Worm (Caenorhabditis elegans) whole organism, mixed stage, embryonic: ENCODE measurements around the gene str-222.

Experiments
- M03D4.4 ChIP-seq: sonication (generic microtip); optimal IDR thresholded peaks from 2 replicates; lab custom pipeline; 2017; ENCODE audit warnings: mild to moderate bottlenecking, missing genetic modification characterization, missing compliant biosample characterization
- bed-3 ChIP-seq: fragments of 200-800 bp; sonication (Bioruptor generic); optimal IDR thresholded peaks from 3 replicates; lab custom pipeline; 2018; ENCODE audit warnings: mild to moderate bottlenecking, missing genetic modification characterization, moderate library complexity, missing compliant biosample characterization
- ceh-39 ChIP-seq: fragments of 150-350 bp; optimal IDR thresholded peaks from 2 replicates; lab custom pipeline; 2014; ENCODE audit warnings: missing biosample characterization, missing genetic modification characterization
- ceh-43 ChIP-seq: fragments of 200-800 bp; sonication (Bioruptor generic); optimal IDR thresholded peaks from 2 replicates; lab custom pipeline; 2018; ENCODE audit warnings: mild to moderate bottlenecking, missing genetic modification characterization, moderate library complexity, missing compliant biosample characterization
- ceh-83 ChIP-seq: fragments of 200-800 bp; sonication (Bioruptor generic); optimal IDR thresholded peaks from 2 replicates; lab custom pipeline; 2018; ENCODE audit warnings: mild to moderate bottlenecking, missing genetic modification characterization, missing compliant biosample characterization
- ces-1 ChIP-seq: fragments of 150-350 bp; optimal IDR thresholded peaks from 2 replicates; lab custom pipeline; 2014; ENCODE audit warnings: missing biosample characterization, missing genetic modification reagents, missing genetic modification characterization
- cnd-1 ChIP-seq: fragments of 200-800 bp; sonication (Bioruptor generic); optimal IDR thresholded peaks from 2 replicates; lab custom pipeline; 2018; ENCODE audit warnings: mild to moderate bottlenecking, missing genetic modification characterization, missing compliant biosample characterization
- drap-1 ChIP-seq: fragments of 200-800 bp; sonication (Bioruptor generic); optimal IDR thresholded peaks from 3 replicates; lab custom pipeline; 2018; ENCODE audit warnings: mild to moderate bottlenecking, missing genetic modification characterization, missing compliant biosample characterization
- elt-1 ChIP-seq: sonication (generic microtip); optimal IDR thresholded peaks from 2 replicates; lab custom pipeline; 2017; ENCODE audit warnings: missing genetic modification characterization, mild to moderate bottlenecking, missing compliant biosample characterization, antibody characterized with exemption, moderate library complexity, borderline replicate concordance; ENCODE audit not compliant: insufficient read depth
- elt-3 ChIP-seq: fragments of 150-350 bp; optimal IDR thresholded peaks from 2 replicates; lab custom pipeline; 2014; ENCODE audit warnings: missing biosample characterization, missing genetic modification characterization
- flh-1 ChIP-seq: fragments of 200-800 bp; sonication (Bioruptor generic); optimal IDR thresholded peaks from 2 replicates; lab custom pipeline; 2018; ENCODE audit warnings: mild to moderate bottlenecking, missing genetic modification characterization, moderate library complexity, missing compliant biosample characterization
- ham-2 ChIP-seq: fragments of 200-800 bp; sonication (Bioruptor generic); optimal IDR thresholded peaks from 2 replicates; lab custom pipeline; 2018; ENCODE audit warnings: mild to moderate bottlenecking, missing genetic modification characterization, missing compliant biosample characterization
- hlh-1 ChIP-seq: fragments of 150-350 bp; optimal IDR thresholded peaks from 2 replicates; lab custom pipeline; 2014; ENCODE audit warnings: missing biosample characterization, missing genetic modification reagents, missing genetic modification characterization
- lin-32 ChIP-seq: fragments of 200-800 bp; sonication (Bioruptor generic); optimal IDR thresholded peaks from 2 replicates; lab custom pipeline; 2018; ENCODE audit warnings: mild to moderate bottlenecking, missing genetic modification characterization, missing compliant biosample characterization
- lsy-2 ChIP-seq: fragments of 150-350 bp; optimal IDR thresholded peaks from 2 replicates; lab custom pipeline; 2014; ENCODE audit warnings: missing biosample characterization, missing genetic modification characterization
- mab-5 ChIP-seq: fragments of 150-350 bp; optimal IDR thresholded peaks from 2 replicates; lab custom pipeline; 2014; ENCODE audit warnings: missing biosample characterization, missing genetic modification characterization
- mep-1 ChIP-seq: fragments of 150-350 bp; optimal IDR thresholded peaks from 2 replicates; lab custom pipeline; 2017; ENCODE audit warnings: missing biosample characterization, missing genetic modification reagents, missing genetic modification characterization, inconsistent platforms
- mls-2 ChIP-seq: sonication (generic microtip); optimal IDR thresholded peaks from 2 replicates; lab custom pipeline; 2016; ENCODE audit warnings: mild to moderate bottlenecking, missing genetic modification characterization, moderate library complexity, missing compliant biosample characterization
- nhr-12 ChIP-seq: fragments of 150-350 bp; optimal IDR thresholded peaks from 2 replicates; lab custom pipeline; 2014; ENCODE audit warnings: missing biosample characterization, missing genetic modification characterization
- nhr-2 ChIP-seq: fragments of 150-350 bp; optimal IDR thresholded peaks from 2 replicates; lab custom pipeline; 2014; ENCODE audit warnings: missing biosample characterization, missing genetic modification characterization
- nhr-237 ChIP-seq: fragments of 150-350 bp; optimal IDR thresholded peaks from 2 replicates; lab custom pipeline; 2014; ENCODE audit warnings: missing biosample characterization, missing genetic modification characterization
- nhr-28 ChIP-seq: fragments of 150-350 bp; optimal IDR thresholded peaks from 2 replicates; lab custom pipeline; 2014; ENCODE audit warnings: missing biosample characterization, missing genetic modification characterization
- nhr-76 ChIP-seq: sonication (generic microtip); optimal IDR thresholded peaks from 2 replicates; lab custom pipeline; 2017; ENCODE audit warnings: missing biosample characterization, missing genetic modification characterization
- pha-4 ChIP-seq: fragments of 150-350 bp; optimal IDR thresholded peaks from 2 replicates; lab custom pipeline; 2018; ENCODE audit warnings: missing biosample characterization, missing genetic modification reagents, missing genetic modification characterization
- sem-2 ChIP-seq: fragments of 200-800 bp; sonication (Bioruptor generic); optimal IDR thresholded peaks from 2 replicates; lab custom pipeline; 2018; ENCODE audit warnings: mild to moderate bottlenecking, missing genetic modification characterization, missing compliant biosample characterization
- snpc-4 ChIP-seq: fragments of 150-350 bp; optimal IDR thresholded peaks from 2 replicates; lab custom pipeline; 2014; ENCODE audit warnings: missing biosample characterization, missing genetic modification characterization
- sptf-1 ChIP-seq: sonication (generic microtip); optimal IDR thresholded peaks from 2 replicates; lab custom pipeline; 2017; ENCODE audit warnings: mild to moderate bottlenecking, missing genetic modification characterization, moderate library complexity, missing compliant biosample characterization
- unc-120 ChIP-seq: sonication (generic microtip); optimal IDR thresholded peaks from 2 replicates; lab custom pipeline; 2017; ENCODE audit warnings: missing genetic modification characterization, missing compliant biosample characterization; ENCODE audit not compliant: poor library complexity, severe bottlenecking
- unc-62 ChIP-seq: fragments of 150-350 bp; optimal IDR thresholded peaks from 2 replicates; lab custom pipeline; 2014; ENCODE audit warnings: missing biosample characterization, missing genetic modification reagents, missing genetic modification characterization
- zip-8 ChIP-seq: fragments of 150-350 bp; optimal IDR thresholded peaks from 2 replicates; lab custom pipeline; 2014; ENCODE audit warnings: missing biosample characterization, missing genetic modification characterization
- ztf-11 ChIP-seq: fragments of 150-350 bp; optimal IDR thresholded peaks from 2 replicates; lab custom pipeline; 2014; ENCODE audit warnings: missing biosample characterization, missing genetic modification characterization

str-222 gene

ce11 chrV:1600561-1601088 lies 35.3 kb upstream of the str-222 start, which contains the start of gene F16B4.2:
F16B4.2 (plus strand) TSS chrV:1601038.
- no peak for TF ChIP-seq M03D4.4 (tag; lab: Kevin White, UChicago)
- no peak for TF ChIP-seq elt-3 (tag; lab: Kevin White, UChicago)
- TF ChIP-seq sem-2 (GFP tag; lab: Kevin White, UChicago) = no peak
- no peak for TF ChIP-seq ceh-39
- TF ChIP-seq drap-1 (GFP tag; lab: Kevin White, UChicago) = no peak
- TF ChIP-seq nhr-12 = no peak
- no peak for TF ChIP-seq ces-1 (GFP tag; lab: Kevin White, UChicago)
- no peak for TF ChIP-seq ztf-11 (tag; lab: Kevin White, UChicago)
- no peak for TF ChIP-seq nhr-28 (tag; lab: Kevin White, UChicago)
- TF ChIP-seq sptf-1 = no peak
- no peak for TF ChIP-seq elt-1
- TF ChIP-seq zip-8 = no peak
- no peak for TF ChIP-seq pha-4 (tag; lab: Kevin White, UChicago)
- TF ChIP-seq bed-3 (GFP tag; lab: Kevin White, UChicago) = no peak
- no peak for TF ChIP-seq nhr-76
- no peak for TF ChIP-seq nhr-237 (tag; lab: Kevin White, UChicago)

ce11 chrV:1607790-1608189 lies 28.2 kb upstream of the str-222 start, which contains the start of gene nhr-178:
nhr-178 (minus strand) TSS chrV:1607953.
- TF ChIP-seq ceh-43 (GFP tag; lab: Kevin White, UChicago) = no peak
- no peak for TF ChIP-seq bed-3 (GFP tag; lab: Kevin White, UChicago)
- TF ChIP-seq elt-3 (tag; lab: Kevin White, UChicago) = no peak
- TF ChIP-seq elt-1 = no peak
- TF ChIP-seq ceh-39 = no peak
- no peak for TF ChIP-seq snpc-4 (tag; lab: Kevin White, UChicago)
- no peak for TF ChIP-seq mep-1 (tag; lab: Kevin White, UChicago)
- no peak for TF ChIP-seq sem-2 (GFP tag; lab: Kevin White, UChicago)
- TF ChIP-seq lin-32 (GFP tag; lab: Kevin White, UChicago) = no peak
- no peak for TF ChIP-seq unc-62 (GFP tag; lab: Kevin White, UChicago)
- TF ChIP-seq cnd-1 (tag; lab: Kevin White, UChicago) = no peak
- TF ChIP-seq zip-8 = no peak
- no peak for TF ChIP-seq ztf-11 (tag; lab: Kevin White, UChicago)
- TF ChIP-seq unc-120 (tag; lab: Kevin White, UChicago) = no peak
- TF ChIP-seq nhr-12 = no peak
- no peak for TF ChIP-seq lsy-2
- no peak for TF ChIP-seq nhr-237 (tag; lab: Kevin White, UChicago)
- TF ChIP-seq ham-2 (GFP tag; lab: Kevin White, UChicago) = no peak
- TF ChIP-seq mls-2 = no peak
- no peak for TF ChIP-seq M03D4.4 (tag; lab: Kevin White, UChicago)

ce11 chrV:1610097-1610496 lies 25.9 kb upstream of the str-222 start, which contains the start of gene nhr-177:
nhr-177 (plus strand) TSS chrV:1610263.
- no peak for TF ChIP-seq nhr-2
- no peak for TF ChIP-seq lsy-2
- TF ChIP-seq mls-2 = no peak
- no peak for TF ChIP-seq flh-1 (GFP tag; lab: Kevin White, UChicago)
- TF ChIP-seq elt-3 (tag; lab: Kevin White, UChicago) = no peak
- TF ChIP-seq nhr-28 (tag; lab: Kevin White, UChicago) = no peak
- no peak for TF ChIP-seq ceh-83 (GFP tag; lab: Kevin White, UChicago)
- TF ChIP-seq mab-5 (tag; lab: Kevin White, UChicago) = no peak
- no peak for TF ChIP-seq hlh-1 (tag; lab: Kevin White, UChicago)
- TF ChIP-seq M03D4.4 (tag; lab: Kevin White, UChicago) = no peak

ce11 chrV:1611570-1611969 lies 24.4 kb upstream of the str-222 start:
- no peak for TF ChIP-seq nhr-2

- TF ChIP-seq zip-8 (no peak), ham-2 (GFP tag; lab: Kevin White, UChicago) (no peak), nhr-12 (no peak), flh-1 (GFP tag; lab: Kevin White, UChicago) (no peak), nhr-2 (no peak), nhr-237 (tag; lab: Kevin White, UChicago) (no peak), sptf-1 (no peak), snpc-4 (tag; lab: Kevin White, UChicago) (no peak), pha-4 (tag; lab: Kevin White, UChicago) (no peak), lsy-2 (no peak), ceh-43 (GFP tag; lab: Kevin White, UChicago) (no peak), ceh-39 (no peak), ceh-83 (GFP tag; lab: Kevin White, UChicago) (no peak), elt-1 (no peak), hlh-1 (tag; lab: Kevin White, UChicago) (no peak)
These were observed 21.2 kb upstream of the str-222 start, which contains the start of gene srbc-41 for ce11 chrV:1614726-1615125. srbc-41 (minus strand) TSS chrV:1614826.
